Worm (Caenorhabditis elegans): ENCODE data around the gene gba-2.

DNA sequence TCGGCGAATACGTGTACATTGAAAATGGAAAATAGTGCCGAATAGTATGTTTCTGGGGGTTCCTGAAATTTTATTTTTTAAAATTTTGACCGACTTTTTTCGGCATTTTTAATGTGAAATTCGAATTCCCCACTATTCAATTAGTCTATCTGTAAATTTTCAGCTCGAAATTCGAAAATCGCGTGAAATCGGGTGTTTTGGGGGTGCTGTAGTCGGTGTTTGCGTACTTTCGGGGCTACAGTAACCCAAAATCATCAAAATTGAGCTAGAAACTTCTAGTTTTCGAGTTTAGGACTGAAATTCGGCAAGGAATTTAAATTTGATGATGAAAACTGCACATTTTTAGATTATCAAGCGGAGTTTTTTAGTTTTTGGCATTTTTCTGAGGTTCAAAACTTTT lies 15.9 kb upstream of the gba-2 start:
- TF ChIP-seq nhr-11 (tag; optimal IDR thresholded peaks at IDR 0.05) (no peak), fkh-10 (GFP tag; optimal IDR thresholded peaks at IDR 0.05) (no peak), elt-2 (tag; optimal IDR thresholded peaks at IDR 0.05) (no peak), ces-1 (GFP tag; optimal IDR thresholded peaks at IDR 0.05) (no peak)

Data from whole organism, L1 larva.